Worm (Caenorhabditis elegans) whole organism, late embryonic: ENCODE results near the gene F48E3.9.

Source experiments
- C08G9.2 ChIP-seq: sonication (generic microtip); optimal IDR thresholded peaks from 2 replicates; lab custom pipeline; 2016; ENCODE audit warnings: mild to moderate bottlenecking, missing genetic modification characterization, moderate library complexity, missing compliant biosample characterization
- C38D4.7 ChIP-seq: fragments of 200-800 bp; sonication (Bioruptor generic); optimal IDR thresholded peaks from 2 replicates; lab custom pipeline; 2018; ENCODE audit warnings: mild to moderate bottlenecking, missing genetic modification characterization, moderate library complexity, missing compliant biosample characterization
- F13H6.1 ChIP-seq: sonication (generic microtip); optimal IDR thresholded peaks from 2 replicates; lab custom pipeline; 2016; ENCODE audit warnings: missing genetic modification characterization, missing compliant biosample characterization
- K09A11.1 ChIP-seq: sonication (generic microtip); optimal IDR thresholded peaks from 2 replicates; lab custom pipeline; 2017; ENCODE audit warnings: antibody characterized with exemption, mild to moderate bottlenecking, missing genetic modification characterization, missing compliant biosample characterization; ENCODE audit not compliant: insufficient read depth
- T23F11.4 ChIP-seq: fragments of 200-800 bp; sonication (Bioruptor generic); optimal IDR thresholded peaks from 2 replicates; lab custom pipeline; 2018; ENCODE audit warnings: mild to moderate bottlenecking, missing genetic modification characterization, missing compliant biosample characterization
- ahr-1 ChIP-seq: sonication (generic microtip); optimal IDR thresholded peaks from 2 replicates; lab custom pipeline; 2016; ENCODE audit warnings: missing genetic modification characterization, missing compliant biosample characterization
- ceh-2 ChIP-seq: sonication (generic microtip); optimal IDR thresholded peaks from 2 replicates; lab custom pipeline; 2016; ENCODE audit warnings: missing genotype, missing genetic modification characterization, missing compliant biosample characterization
- ceh-22 ChIP-seq: sonication (generic microtip); optimal IDR thresholded peaks from 2 replicates; lab custom pipeline; 2017; ENCODE audit warnings: missing biosample characterization, missing genetic modification characterization
- ceh-24 ChIP-seq: sonication (generic microtip); optimal IDR thresholded peaks from 2 replicates; lab custom pipeline; 2016; ENCODE audit warnings: mild to moderate bottlenecking, missing genetic modification characterization, missing compliant biosample characterization
- ceh-30 ChIP-seq: fragments of 150-350 bp; optimal IDR thresholded peaks from 2 replicates; lab custom pipeline; 2014; ENCODE audit warnings: missing biosample characterization, missing genetic modification characterization
- ceh-31 ChIP-seq: sonication (generic microtip); optimal IDR thresholded peaks from 2 replicates; lab custom pipeline; 2016; ENCODE audit warnings: missing genetic modification characterization, missing compliant biosample characterization
- ceh-34 ChIP-seq: sonication (generic microtip); optimal IDR thresholded peaks from 2 replicates; lab custom pipeline; 2016; ENCODE audit warnings: mild to moderate bottlenecking, missing genetic modification characterization, missing compliant biosample characterization
- ceh-48 ChIP-seq: sonication (generic microtip); optimal IDR thresholded peaks from 2 replicates; lab custom pipeline; 2016; ENCODE audit warnings: missing genetic modification characterization, inconsistent platforms, missing compliant biosample characterization
- ceh-6 ChIP-seq: fragments of 200-800 bp; sonication (Bioruptor generic); optimal IDR thresholded peaks from 2 replicates; lab custom pipeline; 2018; ENCODE audit warnings: mild to moderate bottlenecking, missing genetic modification characterization, missing compliant biosample characterization
- che-1 ChIP-seq: sonication (generic microtip); optimal IDR thresholded peaks from 2 replicates; lab custom pipeline; 2016; ENCODE audit warnings: mild to moderate bottlenecking, missing genetic modification characterization, missing compliant biosample characterization
- dmd-4 ChIP-seq: sonication (generic microtip); optimal IDR thresholded peaks from 2 replicates; lab custom pipeline; 2016; ENCODE audit warnings: borderline replicate concordance, missing genetic modification characterization, missing compliant biosample characterization
- elt-4 ChIP-seq: sonication (generic microtip); optimal IDR thresholded peaks from 2 replicates; lab custom pipeline; 2016; ENCODE audit warnings: missing genetic modification characterization, missing compliant biosample characterization
- eyg-1 ChIP-seq: sonication (generic microtip); optimal IDR thresholded peaks from 2 replicates; lab custom pipeline; 2016; ENCODE audit warnings: missing genotype, missing genetic modification characterization, missing compliant biosample characterization
- fkh-10 ChIP-seq: fragments of 150-350 bp; optimal IDR thresholded peaks from 2 replicates; lab custom pipeline; 2014; ENCODE audit warnings: missing biosample characterization, missing genetic modification reagents, missing genetic modification characterization
- fkh-6 ChIP-seq: sonication (generic microtip); optimal IDR thresholded peaks from 2 replicates; lab custom pipeline; 2016; ENCODE audit warnings: missing genetic modification characterization, missing compliant biosample characterization
- gmeb-2 ChIP-seq: sonication (generic microtip); optimal IDR thresholded peaks from 2 replicates; lab custom pipeline; 2016; ENCODE audit warnings: missing genetic modification characterization, inconsistent platforms, missing compliant biosample characterization
- hlh-30 ChIP-seq: sonication (generic microtip); optimal IDR thresholded peaks from 2 replicates; lab custom pipeline; 2017; ENCODE audit warnings: antibody characterized with exemption, missing genetic modification characterization, missing compliant biosample characterization; ENCODE audit not compliant: insufficient read depth
- hlh-8 ChIP-seq: sonication (generic microtip); optimal IDR thresholded peaks from 2 replicates; lab custom pipeline; 2016; ENCODE audit warnings: missing genotype, missing genetic modification characterization, missing compliant biosample characterization
- lim-6 ChIP-seq: sonication (generic microtip); optimal IDR thresholded peaks from 2 replicates; lab custom pipeline; 2016; ENCODE audit warnings: missing genetic modification characterization, missing compliant biosample characterization
- lin-11 ChIP-seq: fragments of 200-800 bp; sonication (Bioruptor generic); optimal IDR thresholded peaks from 2 replicates; lab custom pipeline; 2018; ENCODE audit warnings: mild to moderate bottlenecking, missing genetic modification characterization, missing compliant biosample characterization
- mec-3 ChIP-seq: sonication (generic microtip); optimal IDR thresholded peaks from 2 replicates; lab custom pipeline; 2016; ENCODE audit warnings: borderline replicate concordance, missing genetic modification characterization, missing compliant biosample characterization
- nfya-1 ChIP-seq: sonication (generic microtip); optimal IDR thresholded peaks from 2 replicates; lab custom pipeline; 2017; ENCODE audit warnings: missing genetic modification characterization, mild to moderate bottlenecking, missing compliant biosample characterization, antibody characterized with exemption, moderate library complexity
- odd-2 ChIP-seq: sonication (generic microtip); optimal IDR thresholded peaks from 2 replicates; lab custom pipeline; 2017; ENCODE audit warnings: antibody characterized with exemption, mild to moderate bottlenecking, missing genetic modification characterization, missing compliant biosample characterization
- pag-3 ChIP-seq: sonication (generic microtip); optimal IDR thresholded peaks from 2 replicates; lab custom pipeline; 2016; ENCODE audit warnings: missing compliant biosample characterization, missing genetic modification characterization, borderline replicate concordance
- pat-9 ChIP-seq: fragments of 200-800 bp; sonication (Bioruptor generic); optimal IDR thresholded peaks from 2 replicates; lab custom pipeline; 2018; ENCODE audit warnings: mild to moderate bottlenecking, missing genetic modification characterization, moderate library complexity, missing compliant biosample characterization
- pax-1 ChIP-seq: fragments of 150-350 bp; optimal IDR thresholded peaks from 2 replicates; lab custom pipeline; 2014; ENCODE audit warnings: missing biosample characterization, missing genetic modification characterization
- pha-2 ChIP-seq: sonication (generic microtip); optimal IDR thresholded peaks from 2 replicates; lab custom pipeline; 2017; ENCODE audit warnings: mild to moderate bottlenecking, missing genetic modification characterization, missing compliant biosample characterization
- pha-4 ChIP-seq: fragments of 150-350 bp; optimal IDR thresholded peaks from 2 replicates; lab custom pipeline; 2018; ENCODE audit warnings: missing biosample characterization, missing genetic modification reagents, missing genetic modification characterization
- pros-1 ChIP-seq: fragments of 150-350 bp; optimal IDR thresholded peaks from 2 replicates; lab custom pipeline; 2014; ENCODE audit warnings: missing biosample characterization, missing genetic modification reagents, missing genetic modification characterization
- sox-2 ChIP-seq: fragments of 200-800 bp; sonication (Bioruptor generic); IDR thresholded peaks from 2 replicates; pipeline ENCODE4 v1.3.6; 2022; ENCODE audit warnings: missing genetic modification reagents, missing genetic modification characterization, missing compliant biosample characterization
- sox-4 ChIP-seq: sonication (generic microtip); optimal IDR thresholded peaks from 2 replicates; lab custom pipeline; 2017; ENCODE audit warnings: mild to moderate bottlenecking, missing genetic modification characterization, inconsistent platforms, missing compliant biosample characterization
- syd-9 ChIP-seq: sonication (generic microtip); optimal IDR thresholded peaks from 2 replicates; lab custom pipeline; 2016; ENCODE audit warnings: mild to moderate bottlenecking, missing genetic modification characterization, moderate library complexity, missing compliant biosample characterization
- tbx-2 ChIP-seq: sonication (generic microtip); optimal IDR thresholded peaks from 2 replicates; lab custom pipeline; 2016; ENCODE audit warnings: missing genetic modification characterization, missing compliant biosample characterization
- tbx-7 ChIP-seq: sonication (generic microtip); optimal IDR thresholded peaks from 2 replicates; lab custom pipeline; 2016; ENCODE audit warnings: missing genotype, missing genetic modification characterization, missing compliant biosample characterization
- ttx-3 ChIP-seq: sonication (generic microtip); optimal IDR thresholded peaks from 2 replicates; lab custom pipeline; 2016; ENCODE audit warnings: missing genetic modification reagents, missing genetic modification characterization, missing compliant biosample characterization
- unc-3 ChIP-seq, 2 experiments: fragments of 200-800 bp in 1 of 2; sonication (Bioruptor generic) in 1 of 2; sonication (generic microtip) in 1 of 2; conservative IDR thresholded peaks in 1 of 2; optimal IDR thresholded peaks in 1 of 2; 2 replicates each; pipeline versions ENCODE4 v1.3.6 to Lab custom; 2016 to 2022; ENCODE audit warnings: missing compliant biosample characterization in 2 of 2, missing genetic modification characterization in 2 of 2, missing genetic modification reagents in 1 of 2
- unc-42 ChIP-seq: sonication (generic microtip); optimal IDR thresholded peaks from 2 replicates; lab custom pipeline; 2016; ENCODE audit warnings: missing genotype, missing genetic modification characterization, missing compliant biosample characterization
- unc-86 ChIP-seq: sonication (generic microtip); optimal IDR thresholded peaks from 2 replicates; lab custom pipeline; 2016; ENCODE audit warnings: missing genetic modification characterization, missing compliant biosample characterization
- ztf-16 ChIP-seq: sonication (generic microtip); optimal IDR thresholded peaks from 2 replicates; lab custom pipeline; 2017; ENCODE audit warnings: missing genetic modification characterization, missing compliant biosample characterization

Gene F48E3.9

ce11 chrX:7464389-7464788 is 16.5 kb upstream of the F48E3.9 start:
- no peak for TF ChIP-seq pha-2 (tag; lab: Kevin White, UChicago)
- peak; percentile 47 for TF ChIP-seq nfya-1 (tag; lab: Kevin White, UChicago)
- peak; percentile 48 for TF ChIP-seq ceh-34
- no peak for TF ChIP-seq ceh-48 (tag; lab: Kevin White, UChicago)

ce11 chrX:7466682-7467081 is 14.2 kb upstream of the F48E3.9 start:
- TF ChIP-seq tbx-7 (no peak), eyg-1 (tag; lab: Kevin White, UChicago) (no peak), pha-2 (tag; lab: Kevin White, UChicago) (no peak), pha-4 (tag; lab: Kevin White, UChicago) (no peak), ahr-1 (tag; lab: Kevin White, UChicago) (no peak), F13H6.1 (tag; lab: Kevin White, UChicago) (no peak), syd-9 (no peak), ztf-16 (tag; lab: Kevin White, UChicago) (no peak), pag-3 (tag; lab: Kevin White, UChicago) (no peak), ceh-34 (no peak), fkh-10 (GFP tag; lab: Kevin White, UChicago) (no peak), lim-6 (tag; lab: Kevin White, UChicago) (no peak), T23F11.4 (GFP tag; lab: Kevin White, UChicago) (no peak)

ce11 chrX:7469907-7470306 is 10.9 kb upstream of the F48E3.9 start:
- TF ChIP-seq fkh-6 (tag; lab: Kevin White, UChicago): no peak
- no peak for TF ChIP-seq ceh-22 (tag; lab: Kevin White, UChicago)
- TF ChIP-seq ceh-31: peak; percentile 16
- TF ChIP-seq unc-3 (GFP tag; conservative IDR thresholded peaks at IDR 0.05; lab: Robert Waterston, UW): no peak
- TF ChIP-seq unc-3 (tag; optimal IDR thresholded peaks at IDR 0.05; lab: Kevin White, UChicago): no peak
- TF ChIP-seq ceh-24: no peak
- no peak for TF ChIP-seq pax-1 (tag; lab: Kevin White, UChicago)
- TF ChIP-seq sox-2 (GFP tag; lab: Robert Waterston, UW): peak; percentile 77; the same call in 1 of the 2 replicates
- TF ChIP-seq, all 69 proteins: peak for 2

- TF ChIP-seq ceh-34: peak; percentile 41
- no peak for TF ChIP-seq tbx-7
- peak; percentile 83 for TF ChIP-seq unc-42 (tag; lab: Kevin White, UChicago)
- no peak for TF ChIP-seq T23F11.4 (GFP tag; lab: Kevin White, UChicago)
- no peak for TF ChIP-seq ceh-6 (GFP tag; lab: Kevin White, UChicago)
- TF ChIP-seq lin-11 (tag; lab: Kevin White, UChicago): no peak
- TF ChIP-seq pag-3 (tag; lab: Kevin White, UChicago): no peak
- TF ChIP-seq ceh-30 (tag; lab: Kevin White, UChicago): peak; percentile 2
- no peak for TF ChIP-seq mec-3
- no peak for TF ChIP-seq unc-86
- TF ChIP-seq eyg-1 (tag; lab: Kevin White, UChicago): no peak
- TF ChIP-seq hlh-30 (tag; lab: Kevin White, UChicago): no peak
- no peak for TF ChIP-seq K09A11.1
- peak; percentile 85 for TF ChIP-seq ceh-31
- no peak for TF ChIP-seq pha-4 (tag; lab: Kevin White, UChicago)
- TF ChIP-seq ceh-2: no peak
- no peak for TF ChIP-seq sox-4 (tag; lab: Kevin White, UChicago)
- no peak for TF ChIP-seq che-1
- TF ChIP-seq dmd-4 (tag; lab: Kevin White, UChicago): no peak
- TF ChIP-seq hlh-8: no peak
- TF ChIP-seq elt-4 (tag; lab: Kevin White, UChicago): no peak
- TF ChIP-seq pat-9 (tag; lab: Kevin White, UChicago): no peak
- no peak for TF ChIP-seq C38D4.7 (GFP tag; lab: Kevin White, UChicago)
- no peak for TF ChIP-seq gmeb-2
- TF ChIP-seq fkh-10 (GFP tag; lab: Kevin White, UChicago): no peak
- TF ChIP-seq C08G9.2 (tag; lab: Kevin White, UChicago): no peak
- TF ChIP-seq ttx-3 (tag; lab: Kevin White, UChicago): no peak
- TF ChIP-seq unc-3 (GFP tag; conservative IDR thresholded peaks at IDR 0.05; lab: Robert Waterston, UW): no peak
- no peak for TF ChIP-seq unc-3 (tag; optimal IDR thresholded peaks at IDR 0.05; lab: Kevin White, UChicago)
- TF ChIP-seq tbx-2: peak; percentile 43
- peak; percentile 50 for TF ChIP-seq pros-1 (tag; lab: Kevin White, UChicago)
- TF ChIP-seq sox-2 (GFP tag; lab: Robert Waterston, UW): no peak
- TF ChIP-seq odd-2 (tag; lab: Kevin White, UChicago): no peak
Observed at ce11 chrX:7474968-7475433, 5.9 kb upstream of the F48E3.9 start, which contains the start of gene coh-1. coh-1 (minus strand) TSS chrX:7475018.
